Fruit fly (Drosophila melanogaster) whole organism, embryonic: ENCODE results near the gene Irbp.
A peak's percentile ranks its signal among the peaks of the same experiment; 100 is the strongest.

Experiments
- Antp ChIP-seq: fragments of 200-800 bp; sonication (Bioruptor generic); optimal IDR thresholded peaks from 3 replicates; lab custom pipeline; 2016; ENCODE audit warnings: missing biosample characterization, missing genetic modification characterization
- Bdp1 ChIP-seq: fragments of 200-800 bp; sonication (Bioruptor generic); optimal IDR thresholded peaks from 3 replicates; lab custom pipeline; 2016; ENCODE audit warnings: missing biosample characterization, missing genetic modification characterization
- CG10147 ChIP-seq: fragments of 200-800 bp; sonication (Bioruptor generic); optimal IDR thresholded peaks from 2 replicates; lab custom pipeline; 2019; ENCODE audit warnings: missing biosample characterization, mild to moderate bottlenecking, missing genetic modification characterization, moderate library complexity
- CG10209 ChIP-seq: fragments of 200-800 bp; sonication (Bioruptor generic); optimal IDR thresholded peaks from 3 replicates; lab custom pipeline; 2017; ENCODE audit warnings: missing biosample characterization, mild to moderate bottlenecking, missing genetic modification characterization, missing genetic modification reagents
- CG11560 ChIP-seq: fragments of 200-800 bp; sonication (Bioruptor generic); IDR thresholded peaks from 3 replicates; pipeline ENCODE4 v1.3.6; 2022; ENCODE audit warnings: missing biosample characterization, missing genetic modification characterization
- CG12071 ChIP-seq: fragments of 200-800 bp; sonication (Bioruptor generic); optimal IDR thresholded peaks from 3 replicates; lab custom pipeline; 2018; ENCODE audit warnings: missing biosample characterization, mild to moderate bottlenecking, missing genetic modification characterization
- CG12155 ChIP-seq: fragments of 200-800 bp; sonication (Bioruptor generic); optimal IDR thresholded peaks from 3 replicates; lab custom pipeline; 2016; ENCODE audit warnings: missing biosample characterization, missing genetic modification characterization
- CG12299 ChIP-seq: fragments of 200-800 bp; sonication (Bioruptor generic); optimal IDR thresholded peaks from 2 replicates; lab custom pipeline; 2018; ENCODE audit warnings: missing biosample characterization, mild to moderate bottlenecking, missing genetic modification characterization
- CG13424 ChIP-seq: fragments of 200-800 bp; sonication (Bioruptor generic); optimal IDR thresholded peaks from 2 replicates; lab custom pipeline; 2019; ENCODE audit warnings: missing biosample characterization, mild to moderate bottlenecking, missing genetic modification characterization, moderate library complexity
- CG14050 ChIP-seq: fragments of 200-800 bp; sonication (Bioruptor generic); IDR thresholded peaks from 3 replicates; pipeline ENCODE4 v1.3.6; 2022; ENCODE audit warnings: missing biosample characterization, missing genetic modification characterization
- CG15479 ChIP-seq: fragments of 200-800 bp; sonication (Bioruptor generic); optimal IDR thresholded peaks from 3 replicates; lab custom pipeline; 2019; ENCODE audit warnings: missing biosample characterization, mild to moderate bottlenecking, missing genetic modification characterization, moderate library complexity
- CG16815 ChIP-seq: fragments of 200-800 bp; sonication (Bioruptor generic); optimal IDR thresholded peaks from 3 replicates; lab custom pipeline; 2017; ENCODE audit warnings: missing biosample characterization, mild to moderate bottlenecking, missing genetic modification characterization
- CG17612 ChIP-seq: fragments of 200-800 bp; sonication (Bioruptor generic); IDR thresholded peaks from 2 replicates; pipeline ENCODE4 v1.3.6; 2022; ENCODE audit warnings: missing biosample characterization, missing genetic modification characterization
- CG17829 ChIP-seq: fragments of 200-800 bp; optimal IDR thresholded peaks from 2 replicates; lab custom pipeline; 2019; ENCODE audit warnings: missing biosample characterization, mild to moderate bottlenecking, missing genetic modification characterization, moderate library complexity
- CG1832 ChIP-seq: fragments of 200-800 bp; sonication (Bioruptor generic); optimal IDR thresholded peaks from 2 replicates; lab custom pipeline; 2017; ENCODE audit warnings: missing biosample characterization, mild to moderate bottlenecking, missing genetic modification characterization, inconsistent platforms
- CG18764 ChIP-seq: fragments of 200-800 bp; sonication (Bioruptor generic); optimal IDR thresholded peaks from 3 replicates; lab custom pipeline; 2016; ENCODE audit warnings: missing biosample characterization, missing genetic modification characterization
- CG30020 ChIP-seq: fragments of 200-800 bp; optimal IDR thresholded peaks from 2 replicates; lab custom pipeline; 2019; ENCODE audit warnings: missing biosample characterization, mild to moderate bottlenecking, missing genetic modification characterization, moderate library complexity
- CG30431 ChIP-seq: fragments of 200-800 bp; sonication (Bioruptor generic); optimal IDR thresholded peaks from 2 replicates; lab custom pipeline; 2017; ENCODE audit warnings: missing biosample characterization, missing genetic modification characterization
- CG3281 ChIP-seq: fragments of 200-800 bp; sonication (Bioruptor generic); optimal IDR thresholded peaks from 3 replicates; lab custom pipeline; 2017; ENCODE audit warnings: missing biosample characterization, mild to moderate bottlenecking, missing genetic modification characterization
- CG4282 ChIP-seq: fragments of 200-800 bp; sonication (Bioruptor generic); optimal IDR thresholded peaks from 2 replicates; lab custom pipeline; 2016; ENCODE audit warnings: missing biosample characterization, missing genetic modification characterization
- CG5245 ChIP-seq: fragments of 200-800 bp; sonication (Bioruptor generic); optimal IDR thresholded peaks from 3 replicates; lab custom pipeline; 2016; ENCODE audit warnings: missing biosample characterization, missing genetic modification characterization
- CG7839 ChIP-seq: fragments of 200-800 bp; sonication (Bioruptor generic); optimal IDR thresholded peaks from 3 replicates; lab custom pipeline; 2018; ENCODE audit warnings: missing biosample characterization, mild to moderate bottlenecking, missing genetic modification characterization, moderate library complexity
- Camta ChIP-seq: fragments of 200-800 bp; sonication (Bioruptor generic); optimal IDR thresholded peaks from 2 replicates; lab custom pipeline; 2016; ENCODE audit warnings: missing biosample characterization, missing genetic modification characterization
- CoRest ChIP-seq: fragments of 200-800 bp; sonication (Bioruptor generic); optimal IDR thresholded peaks from 3 replicates; lab custom pipeline; 2018; ENCODE audit warnings: missing biosample characterization, mild to moderate bottlenecking, missing genetic modification characterization, moderate library complexity
- Dip3 ChIP-seq: fragments of 200-800 bp; sonication (Bioruptor generic); optimal IDR thresholded peaks from 3 replicates; lab custom pipeline; 2016; ENCODE audit warnings: missing biosample characterization, missing genetic modification characterization
- Drgx ChIP-seq: fragments of 200-800 bp; sonication (Bioruptor generic); IDR thresholded peaks from 2 replicates; pipeline ENCODE4 v1.3.6; 2022; ENCODE audit warnings: missing biosample characterization, missing genetic modification characterization
- GATAe ChIP-seq: fragments of 200-800 bp; sonication (Bioruptor generic); conservative IDR thresholded peaks from 2 replicates; pipeline ENCODE4 v1.3.6; 2022; ENCODE audit warnings: missing biosample characterization, missing genetic modification characterization
- Hand ChIP-seq: fragments of 200-800 bp; sonication (Bioruptor generic); optimal IDR thresholded peaks from 2 replicates; lab custom pipeline; 2017; ENCODE audit warnings: mild to moderate bottlenecking, missing biosample characterization, missing genetic modification reagents, missing genetic modification characterization
- Kr ChIP-seq: fragments of 200-800 bp; sonication (Bioruptor generic); optimal IDR thresholded peaks from 2 replicates; lab custom pipeline; 2017; ENCODE audit warnings: missing biosample characterization, mild to moderate bottlenecking, missing genetic modification characterization
- Lpt ChIP-seq: fragments of >200 bp; optimal IDR thresholded peaks from 2 replicates; lab custom pipeline; 2018; ENCODE audit warnings: missing biosample characterization, missing genetic modification characterization
- Nf-YB ChIP-seq: fragments of 200-800 bp; sonication (Bioruptor generic); optimal IDR thresholded peaks from 3 replicates; lab custom pipeline; 2019; ENCODE audit warnings: missing biosample characterization, mild to moderate bottlenecking, missing genetic modification characterization, moderate library complexity
- PHDP ChIP-seq: fragments of 200-800 bp; sonication (Bioruptor generic); optimal IDR thresholded peaks from 3 replicates; lab custom pipeline; 2018; ENCODE audit warnings: missing biosample characterization, mild to moderate bottlenecking, missing genetic modification characterization, moderate library complexity
- Stat92E ChIP-seq, 3 experiments: fragments of >200 bp in 2 of 3; fragments of 200-800 bp in 1 of 3; sonication (Bioruptor generic) in 1 of 3; optimal IDR thresholded peaks; 2 replicates each; lab custom pipeline; 2017 to 2019; ENCODE audit warnings: missing biosample characterization in 3 of 3, missing genetic modification characterization in 3 of 3, mild to moderate bottlenecking in 1 of 3, moderate library complexity in 1 of 3
- ato ChIP-seq: fragments of 200-800 bp; sonication (Bioruptor generic); IDR thresholded peaks from 2 replicates; pipeline ENCODE4 v1.3.6; 2022; ENCODE audit warnings: missing biosample characterization, missing genetic modification characterization; ENCODE audit not compliant: partially characterized antibody
- cad ChIP-seq: fragments of >200 bp; optimal IDR thresholded peaks from 2 replicates; lab custom pipeline; 2017; ENCODE audit warnings: missing biosample characterization, missing genetic modification characterization
- gsb-n ChIP-seq: fragments of 200-800 bp; sonication (Bioruptor generic); optimal IDR thresholded peaks from 3 replicates; lab custom pipeline; 2018; ENCODE audit warnings: missing biosample characterization, mild to moderate bottlenecking, missing genetic modification characterization
- h ChIP-seq: fragments of >200 bp; optimal IDR thresholded peaks from 2 replicates; lab custom pipeline; 2017
- kay ChIP-seq: fragments of 200-800 bp; sonication (Bioruptor generic); optimal IDR thresholded peaks from 2 replicates; lab custom pipeline; 2016; ENCODE audit warnings: missing biosample characterization, missing genetic modification characterization
- klu ChIP-seq: fragments of 200-800 bp; sonication (Bioruptor generic); IDR thresholded peaks from 2 replicates; pipeline ENCODE4 v1.3.6; 2022; ENCODE audit warnings: missing biosample characterization, missing genetic modification characterization
- kni ChIP-seq: fragments of 200-800 bp; sonication (Bioruptor generic); optimal IDR thresholded peaks from 3 replicates; lab custom pipeline; 2017; ENCODE audit warnings: mild to moderate bottlenecking, missing biosample characterization, missing genetic modification reagents, missing genetic modification characterization
- knrl ChIP-seq: fragments of 200-800 bp; sonication (Bioruptor generic); IDR thresholded peaks from 3 replicates; pipeline ENCODE4 v1.3.6; 2022; ENCODE audit warnings: missing biosample characterization, missing genetic modification characterization; ENCODE audit not compliant: partially characterized antibody
- lab ChIP-seq: fragments of 200-800 bp; sonication (Bioruptor generic); optimal IDR thresholded peaks from 3 replicates; lab custom pipeline; 2017; ENCODE audit warnings: missing biosample characterization, missing genetic modification characterization, mild to moderate bottlenecking, moderate library complexity, missing genetic modification reagents
- lmd ChIP-seq: fragments of 200-800 bp; sonication (Bioruptor generic); IDR thresholded peaks from 2 replicates; pipeline ENCODE4 v1.3.6; 2022; ENCODE audit warnings: missing biosample characterization, missing genetic modification characterization
- lola ChIP-seq, 3 experiments: fragments of >200 bp in 2 of 3; fragments of 200-800 bp in 1 of 3; sonication (Bioruptor generic) in 1 of 3; optimal IDR thresholded peaks; 2 replicates each; lab custom pipeline; 2017 to 2019; ENCODE audit warnings: missing biosample characterization in 3 of 3, missing genetic modification characterization in 3 of 3, mild to moderate bottlenecking in 1 of 3, moderate library complexity in 1 of 3
- luna ChIP-seq: fragments of 200-800 bp; sonication (Bioruptor generic); optimal IDR thresholded peaks from 2 replicates; lab custom pipeline; 2016; ENCODE audit warnings: missing biosample characterization, missing genetic modification characterization
- org-1 ChIP-seq: fragments of 200-800 bp; sonication (Bioruptor generic); optimal IDR thresholded peaks from 2 replicates; lab custom pipeline; 2017; ENCODE audit warnings: missing biosample characterization, missing genetic modification characterization
- pho ChIP-seq: fragments of 200-800 bp; sonication (Bioruptor generic); optimal IDR thresholded peaks from 2 replicates; lab custom pipeline; 2016; ENCODE audit warnings: missing biosample characterization, missing genetic modification characterization
- pnt ChIP-seq: fragments of 200-800 bp; sonication (Bioruptor generic); optimal IDR thresholded peaks from 3 replicates; lab custom pipeline; 2016; ENCODE audit warnings: missing biosample characterization, missing genetic modification characterization
- scrt ChIP-seq: fragments of 200-800 bp; sonication (Bioruptor generic); optimal IDR thresholded peaks from 2 replicates; lab custom pipeline; 2018; ENCODE audit warnings: missing biosample characterization, mild to moderate bottlenecking, missing genetic modification characterization, moderate library complexity
- slp2 ChIP-seq: fragments of 200-800 bp; sonication (Bioruptor generic); optimal IDR thresholded peaks from 2 replicates; lab custom pipeline; 2016; ENCODE audit warnings: missing biosample characterization, missing genetic modification characterization
- sob ChIP-seq: fragments of 200-800 bp; sonication (Bioruptor generic); IDR thresholded peaks from 2 replicates; pipeline ENCODE4 v1.3.6; 2022; ENCODE audit warnings: missing biosample characterization, missing genetic modification characterization

Gene Irbp

dm6 chr3R:11431395-11431977, 21.6 kb downstream of the Irbp start, which contains the start of the genes RpL24-like and CG5276 (continued):
- peak; percentile 25 for TF ChIP-seq CG12155
- no peak for TF ChIP-seq CG4282
- no peak for TF ChIP-seq pnt (GFP tag; lab: Kevin White, UChicago)
- TF ChIP-seq gsb-n: no peak
- TF ChIP-seq CG17829 (tag; lab: Kevin White, UChicago): peak; percentile 47
- TF ChIP-seq lmd (GFP tag; lab: Robert Waterston, UW): no peak
- no peak for TF ChIP-seq Kr (GFP tag; lab: Kevin White, UChicago)
- TF ChIP-seq CG17612 (GFP tag; lab: Robert Waterston, UW): no peak
- TF ChIP-seq CG5245 (GFP tag; lab: Kevin White, UChicago): no peak
- no peak for TF ChIP-seq CG14050 (GFP tag; lab: Robert Waterston, UW)
- peak; percentile 13 for TF ChIP-seq CG13424 (tag; lab: Kevin White, UChicago)
- TF ChIP-seq CG3281 (GFP tag; lab: Kevin White, UChicago): no peak
- no peak for TF ChIP-seq lab
- no peak for TF ChIP-seq pho (GFP tag; lab: Kevin White, UChicago)
- TF ChIP-seq Hand (GFP tag; lab: Kevin White, UChicago): no peak
- peak; percentile 14 for TF ChIP-seq CoRest (tag; lab: Kevin White, UChicago)
- no peak for TF ChIP-seq Antp (GFP tag; lab: Kevin White, UChicago)
- TF ChIP-seq Camta (GFP tag; lab: Kevin White, UChicago): no peak
- TF ChIP-seq CG30431 (GFP tag; lab: Kevin White, UChicago): no peak
- TF ChIP-seq CG1832 (GFP tag; lab: Kevin White, UChicago): no peak
- no peak for TF ChIP-seq GATAe (GFP tag; lab: Robert Waterston, UW)
- TF ChIP-seq CG7839 (tag; lab: Kevin White, UChicago): no peak
- peak; percentile 83 for TF ChIP-seq CG30020
- no peak; the same call in 1 of the 2 replicates for TF ChIP-seq sob (GFP tag; lab: Robert Waterston, UW)
- peak in 1 of 3 experiments; percentile 20 for TF ChIP-seq lola (GFP tag; optimal IDR thresholded peaks at IDR 0.05; lab: Kevin White, UChicago)
- TF ChIP-seq luna (GFP tag; lab: Kevin White, UChicago): no peak
- no peak for TF ChIP-seq PHDP (tag; lab: Kevin White, UChicago)
- no peak for TF ChIP-seq kay (GFP tag; lab: Kevin White, UChicago)
- TF ChIP-seq ato (GFP tag; lab: Robert Waterston, UW): no peak
- no peak for TF ChIP-seq Stat92E (GFP tag; optimal IDR thresholded peaks at IDR 0.05; lab: Kevin White, UChicago)
- TF ChIP-seq cad (GFP tag; lab: Kevin White, UChicago): no peak
- TF ChIP-seq kni: no peak
- TF ChIP-seq CG11560 (tag; lab: Robert Waterston, UW): no peak
- TF ChIP-seq CG10147: no peak
- peak; percentile 9 for TF ChIP-seq Nf-YB (GFP tag; lab: Kevin White, UChicago)
- TF ChIP-seq knrl: peak; percentile 53; the same call in 1 of the 3 replicates
- peak; percentile 95 for TF ChIP-seq CG15479 (GFP tag; lab: Kevin White, UChicago)
- TF ChIP-seq org-1 (GFP tag; lab: Kevin White, UChicago): no peak
- TF ChIP-seq klu (GFP tag; lab: Robert Waterston, UW): no peak
- no peak for TF ChIP-seq CG18764 (GFP tag; lab: Kevin White, UChicago)
- TF ChIP-seq CG10209 (GFP tag; lab: Kevin White, UChicago): no peak
- TF ChIP-seq CG12071 (GFP tag; lab: Kevin White, UChicago): no peak
- TF ChIP-seq scrt: no peak
- no peak for TF ChIP-seq slp2
- TF ChIP-seq Bdp1: no peak
- TF ChIP-seq Dip3: no peak
- TF ChIP-seq CG12299: peak; percentile 11
- TF ChIP-seq CG16815 (GFP tag; lab: Kevin White, UChicago): no peak
- TF ChIP-seq Drgx (GFP tag; lab: Robert Waterston, UW): no peak
- no peak for TF ChIP-seq h (lab: Kevin White, UChicago)
- no peak for TF ChIP-seq Lpt (GFP tag; lab: Kevin White, UChicago)
